Fruit fly (Drosophila melanogaster) whole organism, embryonic: ENCODE data around the gene yps.

ENCODE experiments used
- ATbp ChIP-seq: fragments of 200-800 bp; sonication (Bioruptor generic); optimal IDR thresholded peaks from 2 replicates; lab custom pipeline; 2017; ENCODE audit warnings: missing biosample characterization, mild to moderate bottlenecking, missing genetic modification characterization, missing genetic modification reagents
- CG10147 ChIP-seq: fragments of 200-800 bp; sonication (Bioruptor generic); optimal IDR thresholded peaks from 2 replicates; lab custom pipeline; 2019; ENCODE audit warnings: missing biosample characterization, mild to moderate bottlenecking, missing genetic modification characterization, moderate library complexity
- CG1024 ChIP-seq: fragments of 200-800 bp; sonication (Bioruptor generic); IDR thresholded peaks from 2 replicates; pipeline ENCODE4 v1.3.6; 2022; ENCODE audit warnings: missing biosample characterization, missing genetic modification characterization
- CG10959 ChIP-seq: fragments of 200-800 bp; sonication (Bioruptor generic); IDR thresholded peaks from 2 replicates; pipeline ENCODE4 v1.3.6; 2022; ENCODE audit warnings: missing biosample characterization, missing genetic modification characterization
- CG11085 ChIP-seq: fragments of 200-800 bp; sonication (Bioruptor generic); IDR thresholded peaks from 2 replicates; pipeline ENCODE4 v1.3.6; 2022; ENCODE audit warnings: missing biosample characterization, missing genetic modification characterization
- CG11247 ChIP-seq: fragments of 200-800 bp; sonication (Bioruptor generic); IDR thresholded peaks from 2 replicates; pipeline ENCODE4 v1.3.6; 2022; ENCODE audit warnings: missing biosample characterization, missing genetic modification characterization
- CG12219 ChIP-seq: fragments of 200-800 bp; sonication (Bioruptor generic); optimal IDR thresholded peaks from 3 replicates; lab custom pipeline; 2018; ENCODE audit warnings: missing biosample characterization, mild to moderate bottlenecking, missing genetic modification characterization
- CG12299 ChIP-seq: fragments of 200-800 bp; sonication (Bioruptor generic); optimal IDR thresholded peaks from 2 replicates; lab custom pipeline; 2018; ENCODE audit warnings: missing biosample characterization, mild to moderate bottlenecking, missing genetic modification characterization
- CG13123 ChIP-seq: fragments of 200-800 bp; sonication (Bioruptor generic); optimal IDR thresholded peaks from 2 replicates; lab custom pipeline; 2016; ENCODE audit warnings: missing biosample characterization, missing genetic modification characterization
- CG14710 ChIP-seq: fragments of 200-800 bp; sonication (Bioruptor generic); optimal IDR thresholded peaks from 3 replicates; lab custom pipeline; 2019; ENCODE audit warnings: missing biosample characterization, mild to moderate bottlenecking, missing genetic modification characterization, moderate library complexity
- CG1529 ChIP-seq: fragments of 200-800 bp; sonication (Bioruptor generic); optimal IDR thresholded peaks from 3 replicates; lab custom pipeline; 2018; ENCODE audit warnings: missing biosample characterization, missing genetic modification characterization
- CG17361 ChIP-seq: fragments of 200-800 bp; sonication (Bioruptor generic); IDR thresholded peaks from 3 replicates; pipeline ENCODE4 v1.3.6; 2022; ENCODE audit warnings: missing biosample characterization, missing genetic modification characterization
- CG17802 ChIP-seq: fragments of 200-800 bp; sonication (Bioruptor generic); optimal IDR thresholded peaks from 2 replicates; lab custom pipeline; 2018; ENCODE audit warnings: missing biosample characterization, mild to moderate bottlenecking, missing genetic modification characterization, moderate library complexity
- CG2712 ChIP-seq: fragments of 200-800 bp; optimal IDR thresholded peaks from 3 replicates; lab custom pipeline; 2019; ENCODE audit warnings: missing biosample characterization, mild to moderate bottlenecking, missing genetic modification characterization, moderate library complexity
- CG2875 ChIP-seq: fragments of 200-800 bp; sonication (Bioruptor generic); optimal IDR thresholded peaks from 2 replicates; lab custom pipeline; 2017; ENCODE audit warnings: missing biosample characterization, mild to moderate bottlenecking, missing genetic modification characterization, missing genetic modification reagents
- CG3838 ChIP-seq: fragments of 200-800 bp; sonication (Bioruptor generic); optimal IDR thresholded peaks from 3 replicates; lab custom pipeline; 2016; ENCODE audit warnings: missing biosample characterization, missing genetic modification characterization
- CG5180 ChIP-seq: fragments of 200-800 bp; sonication (Bioruptor generic); optimal IDR thresholded peaks from 3 replicates; lab custom pipeline; 2017; ENCODE audit warnings: missing biosample characterization, missing genetic modification characterization, mild to moderate bottlenecking, moderate library complexity, missing genetic modification reagents
- CG6689 ChIP-seq: fragments of 200-800 bp; sonication (Bioruptor generic); IDR thresholded peaks from 2 replicates; pipeline ENCODE4 v1.3.6; 2022; ENCODE audit warnings: missing biosample characterization, missing genetic modification characterization
- CG7271 ChIP-seq: fragments of 200-800 bp; sonication (Bioruptor generic); optimal IDR thresholded peaks from 2 replicates; lab custom pipeline; 2018; ENCODE audit warnings: missing biosample characterization, mild to moderate bottlenecking, missing genetic modification characterization, moderate library complexity
- CG8924 ChIP-seq: fragments of 200-800 bp; optimal IDR thresholded peaks from 3 replicates; lab custom pipeline; 2019; ENCODE audit warnings: missing biosample characterization, mild to moderate bottlenecking, missing genetic modification characterization, moderate library complexity
- CG9876 ChIP-seq: fragments of 200-800 bp; sonication (Bioruptor generic); optimal IDR thresholded peaks from 2 replicates; lab custom pipeline; 2016; ENCODE audit warnings: missing biosample characterization, missing genetic modification characterization
- Doc2 ChIP-seq: fragments of 200-800 bp; sonication (Bioruptor generic); IDR thresholded peaks from 2 replicates; pipeline ENCODE4 v1.3.6; 2022; ENCODE audit warnings: missing biosample characterization, missing genetic modification characterization
- HHEX ChIP-seq: fragments of 200-800 bp; sonication (Bioruptor generic); optimal IDR thresholded peaks from 3 replicates; lab custom pipeline; 2017; ENCODE audit warnings: missing biosample characterization, mild to moderate bottlenecking, missing genetic modification characterization, missing genetic modification reagents
- Hr39 ChIP-seq: fragments of >200 bp; optimal IDR thresholded peaks from 2 replicates; lab custom pipeline; 2017
- Oaz ChIP-seq: fragments of 200-800 bp; sonication (Bioruptor generic); IDR thresholded peaks from 2 replicates; pipeline ENCODE4 v1.3.6; 2022; ENCODE audit warnings: missing biosample characterization, missing genetic modification characterization
- Optix ChIP-seq: fragments of 200-800 bp; sonication (Bioruptor generic); IDR thresholded peaks from 3 replicates; pipeline ENCODE4 v1.3.6; 2022; ENCODE audit warnings: missing biosample characterization, missing genetic modification characterization
- PHDP ChIP-seq: fragments of 200-800 bp; sonication (Bioruptor generic); optimal IDR thresholded peaks from 3 replicates; lab custom pipeline; 2018; ENCODE audit warnings: missing biosample characterization, mild to moderate bottlenecking, missing genetic modification characterization, moderate library complexity
- Rfx ChIP-seq: fragments of 200-800 bp; sonication (Bioruptor generic); IDR thresholded peaks from 2 replicates; pipeline ENCODE4 v1.3.6; 2022; ENCODE audit warnings: missing biosample characterization, missing genetic modification characterization
- Stat92E ChIP-seq, 3 experiments: fragments of >200 bp in 2 of 3; fragments of 200-800 bp in 1 of 3; sonication (Bioruptor generic) in 1 of 3; optimal IDR thresholded peaks; 2 replicates each; lab custom pipeline; 2017 to 2019; ENCODE audit warnings: missing biosample characterization in 3 of 3, missing genetic modification characterization in 3 of 3, mild to moderate bottlenecking in 1 of 3, moderate library complexity in 1 of 3
- ara ChIP-seq: fragments of 200-800 bp; sonication (Bioruptor generic); IDR thresholded peaks from 2 replicates; pipeline ENCODE4 v1.3.6; 2022; ENCODE audit warnings: missing biosample characterization, missing genetic modification characterization
- ato ChIP-seq: fragments of 200-800 bp; sonication (Bioruptor generic); IDR thresholded peaks from 2 replicates; pipeline ENCODE4 v1.3.6; 2022; ENCODE audit warnings: missing biosample characterization, missing genetic modification characterization; ENCODE audit not compliant: partially characterized antibody
- cad ChIP-seq: fragments of >200 bp; optimal IDR thresholded peaks from 2 replicates; lab custom pipeline; 2017; ENCODE audit warnings: missing biosample characterization, missing genetic modification characterization
- croc ChIP-seq: fragments of 200-800 bp; sonication (Bioruptor generic); conservative IDR thresholded peaks from 3 replicates; pipeline ENCODE4 v1.3.6; 2022; ENCODE audit warnings: missing biosample characterization, missing genetic modification characterization
- en ChIP-seq: fragments of 200-800 bp; sonication (Bioruptor generic); optimal IDR thresholded peaks from 2 replicates; lab custom pipeline; 2016; ENCODE audit warnings: missing biosample characterization, missing genetic modification characterization
- gcm ChIP-seq: fragments of 200-800 bp; sonication (Bioruptor generic); optimal IDR thresholded peaks from 2 replicates; lab custom pipeline; 2019; ENCODE audit warnings: missing biosample characterization, mild to moderate bottlenecking, missing genetic modification characterization, moderate library complexity
- gsb-n ChIP-seq: fragments of 200-800 bp; sonication (Bioruptor generic); optimal IDR thresholded peaks from 3 replicates; lab custom pipeline; 2018; ENCODE audit warnings: missing biosample characterization, mild to moderate bottlenecking, missing genetic modification characterization
- insv ChIP-seq, 2 experiments: fragments of 200-800 bp; sonication (Bioruptor generic); optimal IDR thresholded peaks; 3 replicates each; lab custom pipeline; 2016 to 2018; ENCODE audit warnings: missing biosample characterization in 2 of 2, missing genetic modification characterization in 2 of 2
- kay ChIP-seq: fragments of 200-800 bp; sonication (Bioruptor generic); optimal IDR thresholded peaks from 2 replicates; lab custom pipeline; 2016; ENCODE audit warnings: missing biosample characterization, missing genetic modification characterization
- ken ChIP-seq: fragments of 200-800 bp; sonication (Bioruptor generic); IDR thresholded peaks from 3 replicates; pipeline ENCODE4 v1.3.6; 2022; ENCODE audit warnings: missing biosample characterization, missing genetic modification characterization
- lmd ChIP-seq: fragments of 200-800 bp; sonication (Bioruptor generic); IDR thresholded peaks from 2 replicates; pipeline ENCODE4 v1.3.6; 2022; ENCODE audit warnings: missing biosample characterization, missing genetic modification characterization
- nau ChIP-seq: fragments of 200-800 bp; sonication (Bioruptor generic); optimal IDR thresholded peaks from 3 replicates; lab custom pipeline; 2017; ENCODE audit warnings: missing biosample characterization, mild to moderate bottlenecking, missing genetic modification characterization, missing genetic modification reagents
- onecut ChIP-seq: fragments of 200-800 bp; sonication (Bioruptor generic); IDR thresholded peaks from 2 replicates; pipeline ENCODE4 v1.3.6; 2022; ENCODE audit warnings: missing biosample characterization, missing genetic modification characterization
- pros ChIP-seq: fragments of 200-800 bp; sonication (Bioruptor generic); optimal IDR thresholded peaks from 3 replicates; lab custom pipeline; 2019; ENCODE audit warnings: missing biosample characterization, mild to moderate bottlenecking, missing genetic modification characterization, moderate library complexity
- pum ChIP-seq: fragments of 200-800 bp; sonication (Bioruptor generic); optimal IDR thresholded peaks from 2 replicates; lab custom pipeline; 2016; ENCODE audit warnings: missing biosample characterization, missing genetic modification characterization
- sc ChIP-seq, 3 experiments: fragments of >200 bp in 2 of 3; fragments of 200-800 bp in 1 of 3; sonication (Bioruptor generic) in 1 of 3; optimal IDR thresholded peaks; 2 replicates in 2 of 3; 3 replicates in 1 of 3; lab custom pipeline; 2017; ENCODE audit warnings: mild to moderate bottlenecking in 1 of 3, missing biosample characterization in 1 of 3, missing genetic modification characterization in 1 of 3, missing genetic modification reagents in 1 of 3
- sima ChIP-seq: fragments of 200-800 bp; sonication (Bioruptor generic); optimal IDR thresholded peaks from 2 replicates; lab custom pipeline; 2016; ENCODE audit warnings: missing biosample characterization, missing genetic modification characterization
- slp2 ChIP-seq: fragments of 200-800 bp; sonication (Bioruptor generic); optimal IDR thresholded peaks from 2 replicates; lab custom pipeline; 2016; ENCODE audit warnings: missing biosample characterization, missing genetic modification characterization
- tap ChIP-seq: fragments of 200-800 bp; optimal IDR thresholded peaks from 3 replicates; lab custom pipeline; 2019; ENCODE audit warnings: missing biosample characterization, mild to moderate bottlenecking, missing genetic modification characterization, moderate library complexity
- toy ChIP-seq: fragments of 200-800 bp; sonication (Bioruptor generic); IDR thresholded peaks from 2 replicates; pipeline ENCODE4 v1.3.6; 2022; ENCODE audit warnings: missing biosample characterization, missing genetic modification characterization
- vvl ChIP-seq: fragments of 200-800 bp; sonication (Bioruptor generic); IDR thresholded peaks from 2 replicates; pipeline ENCODE4 v1.3.6; 2022; ENCODE audit warnings: missing biosample characterization, missing genetic modification characterization

Gene yps

dm6 chr3L:12084969-12085690 lies 39.8 kb downstream of the yps start (continued):
- TF ChIP-seq ATbp (GFP tag; lab: Kevin White, UChicago) (no peak), Hr39 (lab: Kevin White, UChicago) (no peak), CG2875 (GFP tag; lab: Kevin White, UChicago) (no peak), kay (GFP tag; lab: Kevin White, UChicago) (no peak), CG12299 (tag; lab: Kevin White, UChicago) (no peak), CG10147 (GFP tag; lab: Kevin White, UChicago) (peak; percentile 23), CG3838 (no peak), CG12219 (GFP tag; lab: Kevin White, UChicago) (no peak), insv (GFP tag; optimal IDR thresholded peaks at IDR 0.05; lab: Kevin White, UChicago) (no peak), CG13123 (GFP tag; lab: Kevin White, UChicago) (no peak), Oaz (GFP tag; lab: Robert Waterston, UW) (no peak), pum (GFP tag; lab: Kevin White, UChicago) (no peak), sc (optimal IDR thresholded peaks at IDR 0.05; lab: Kevin White, UChicago) (no peak), sc (GFP tag; optimal IDR thresholded peaks at IDR 0.05; lab: Kevin White, UChicago) (no peak), CG1529 (GFP tag; lab: Kevin White, UChicago) (no peak), en (GFP tag; lab: Kevin White, UChicago) (no peak), sima (GFP tag; lab: Kevin White, UChicago) (no peak), slp2 (no peak), Rfx (GFP tag; lab: Robert Waterston, UW) (no peak), gsb-n (tag; lab: Kevin White, UChicago) (peak; percentile 63), CG6689 (peak; percentile 9; the same call in 1 of the 2 replicates), CG10959 (GFP tag; lab: Robert Waterston, UW) (no peak), lmd (GFP tag; lab: Robert Waterston, UW) (no peak), PHDP (tag; lab: Kevin White, UChicago) (peak; percentile 65), vvl (GFP tag; lab: Robert Waterston, UW) (peak; percentile 8; the same call in 1 of the 2 replicates), CG8924 (peak; percentile 57), CG1024 (GFP tag; lab: Robert Waterston, UW) (no peak), pros (GFP tag; lab: Kevin White, UChicago) (no peak), CG7271 (tag; lab: Kevin White, UChicago) (no peak), cad (no peak), ken (GFP tag; lab: Robert Waterston, UW) (no peak), ato (no peak), CG11247 (no peak), Optix (GFP tag; lab: Robert Waterston, UW) (no peak), CG5180 (GFP tag; lab: Kevin White, UChicago) (no peak), onecut (GFP tag; lab: Robert Waterston, UW) (no peak), CG11085 (GFP tag; lab: Robert Waterston, UW) (no peak), croc (no peak), toy (GFP tag; lab: Robert Waterston, UW) (no peak), HHEX (no peak), Doc2 (GFP tag; lab: Robert Waterston, UW) (no peak), CG17361 (peak; percentile 57; the same call in 2 of the 3 replicates), Stat92E (GFP tag; optimal IDR thresholded peaks at IDR 0.05; lab: Kevin White, UChicago) (no peak), CG17802 (tag; lab: Kevin White, UChicago) (no peak), CG14710 (tag; lab: Kevin White, UChicago) (no peak), CG2712 (peak; percentile 57), gcm (peak; percentile 38), CG9876 (GFP tag; lab: Kevin White, UChicago) (no peak), tap (peak; percentile 44), ara (no peak), nau (GFP tag; lab: Kevin White, UChicago) (no peak)
